Worm (Caenorhabditis elegans) whole organism, L3 larva: ENCODE data around the gene mrpl-53.

ENCODE experiments used
- R02D3.7 ChIP-seq: fragments of 150-350 bp; optimal IDR thresholded peaks from 2 replicates; lab custom pipeline; 2014; ENCODE audit warnings: missing biosample characterization, missing genetic modification characterization
- aly-2 ChIP-seq: fragments of 150-350 bp; optimal IDR thresholded peaks from 2 replicates; lab custom pipeline; 2014; ENCODE audit warnings: missing biosample characterization, missing genetic modification characterization
- ama-1 ChIP-seq: fragments of 150-350 bp; optimal IDR thresholded peaks from 2 replicates; lab custom pipeline; 2018
- ceh-16 ChIP-seq: sonication (generic microtip); optimal IDR thresholded peaks from 2 replicates; lab custom pipeline; 2017; ENCODE audit warnings: missing biosample characterization, missing genetic modification characterization
- ceh-28 ChIP-seq: fragments of 150-350 bp; optimal IDR thresholded peaks from 2 replicates; lab custom pipeline; 2014; ENCODE audit warnings: missing biosample characterization, missing genetic modification reagents, missing genetic modification characterization
- ceh-82 ChIP-seq: fragments of 150-350 bp; optimal IDR thresholded peaks from 2 replicates; lab custom pipeline; 2014; ENCODE audit warnings: missing biosample characterization, missing genetic modification characterization
- ceh-9 ChIP-seq: sonication (generic microtip); optimal IDR thresholded peaks from 2 replicates; lab custom pipeline; 2018; ENCODE audit warnings: missing biosample characterization, missing genetic modification characterization
- egl-27 ChIP-seq: sonication (generic microtip); optimal IDR thresholded peaks from 4 replicates; lab custom pipeline; 2017; ENCODE audit warnings: missing biosample characterization, missing genetic modification reagents, missing genetic modification characterization
- egl-5 ChIP-seq: fragments of 150-350 bp; optimal IDR thresholded peaks from 2 replicates; lab custom pipeline; 2017; ENCODE audit warnings: missing biosample characterization, missing genetic modification reagents, missing genetic modification characterization, inconsistent platforms
- elt-1 ChIP-seq: fragments of 150-350 bp; optimal IDR thresholded peaks from 2 replicates; lab custom pipeline; 2014; ENCODE audit warnings: missing biosample characterization, missing genetic modification characterization
- elt-2 ChIP-seq: sonication (generic microtip); optimal IDR thresholded peaks from 2 replicates; lab custom pipeline; 2016; ENCODE audit warnings: missing genetic modification reagents, mild to moderate bottlenecking, missing genetic modification characterization, missing compliant biosample characterization
- elt-3 ChIP-seq, 3 experiments: fragments of 150-350 bp in 1 of 3; sonication (generic microtip) in 2 of 3; optimal IDR thresholded peaks; 2 replicates in 2 of 3; 4 replicates in 1 of 3; lab custom pipeline; 2014 to 2017; ENCODE audit warnings: missing biosample characterization in 3 of 3, missing genetic modification characterization in 3 of 3
- eor-1 ChIP-seq, 2 experiments: fragments of 150-350 bp; optimal IDR thresholded peaks; 2 replicates each; lab custom pipeline; 2014 to 2018; ENCODE audit warnings: missing biosample characterization in 2 of 2, missing genetic modification characterization in 2 of 2
- fkh-10 ChIP-seq: sonication (generic microtip); optimal IDR thresholded peaks from 2 replicates; lab custom pipeline; 2017; ENCODE audit warnings: missing biosample characterization, missing genetic modification reagents, missing genetic modification characterization
- fkh-2 ChIP-seq: fragments of 150-350 bp; optimal IDR thresholded peaks from 2 replicates; lab custom pipeline; 2014; ENCODE audit warnings: missing biosample characterization, missing genetic modification reagents, missing genetic modification characterization
- hmg-11 ChIP-seq: sonication (generic microtip); optimal IDR thresholded peaks from 2 replicates; lab custom pipeline; 2016; ENCODE audit warnings: missing genetic modification characterization, missing compliant biosample characterization
- jun-1 ChIP-seq: fragments of 150-350 bp; optimal IDR thresholded peaks from 2 replicates; lab custom pipeline; 2014; ENCODE audit warnings: missing biosample characterization, missing genetic modification reagents, missing genetic modification characterization
- lin-15B ChIP-seq: fragments of 150-350 bp; optimal IDR thresholded peaks from 2 replicates; lab custom pipeline; 2014; ENCODE audit warnings: missing biosample characterization, missing genetic modification characterization
- lin-39 ChIP-seq: fragments of 150-350 bp; optimal IDR thresholded peaks from 2 replicates; lab custom pipeline; 2018; ENCODE audit warnings: missing biosample characterization, missing genetic modification reagents, missing genetic modification characterization
- lsy-12 ChIP-seq: sonication (generic microtip); optimal IDR thresholded peaks from 2 replicates; lab custom pipeline; 2016; ENCODE audit warnings: mild to moderate bottlenecking, missing genetic modification characterization, missing compliant biosample characterization
- mdl-1 ChIP-seq: fragments of 150-350 bp; optimal IDR thresholded peaks from 2 replicates; lab custom pipeline; 2014; ENCODE audit warnings: missing biosample characterization, missing genetic modification characterization
- mml-1 ChIP-seq: fragments of 150-350 bp; sonication (generic microtip); optimal IDR thresholded peaks from 3 replicates; lab custom pipeline; 2014; ENCODE audit warnings: missing biosample characterization, missing genetic modification characterization
- nfya-1 ChIP-seq: sonication (generic microtip); optimal IDR thresholded peaks from 2 replicates; lab custom pipeline; 2017; ENCODE audit warnings: missing genetic modification characterization, mild to moderate bottlenecking, missing compliant biosample characterization, antibody characterized with exemption, moderate library complexity; ENCODE audit not compliant: insufficient read depth
- nhr-11 ChIP-seq: fragments of 150-350 bp; optimal IDR thresholded peaks from 2 replicates; lab custom pipeline; 2014; ENCODE audit warnings: missing biosample characterization, missing genetic modification characterization
- nhr-12 ChIP-seq: fragments of 150-350 bp; optimal IDR thresholded peaks from 2 replicates; lab custom pipeline; 2014; ENCODE audit warnings: missing biosample characterization, missing genetic modification characterization
- nhr-23 ChIP-seq: fragments of 150-350 bp; optimal IDR thresholded peaks from 2 replicates; lab custom pipeline; 2014; ENCODE audit warnings: missing biosample characterization, missing genetic modification reagents, missing genetic modification characterization
- nhr-237 ChIP-seq: fragments of 150-350 bp; optimal IDR thresholded peaks from 2 replicates; lab custom pipeline; 2014; ENCODE audit warnings: missing biosample characterization, missing genetic modification characterization
- nhr-28 ChIP-seq: fragments of 150-350 bp; optimal IDR thresholded peaks from 2 replicates; lab custom pipeline; 2014; ENCODE audit warnings: missing biosample characterization, missing genetic modification characterization
- nhr-43 ChIP-seq: sonication (generic microtip); optimal IDR thresholded peaks from 2 replicates; lab custom pipeline; 2016; ENCODE audit warnings: mild to moderate bottlenecking, missing genetic modification characterization, missing compliant biosample characterization; ENCODE audit not compliant: poor library complexity, severe bottlenecking
- nhr-67 ChIP-seq: fragments of 150-350 bp; optimal IDR thresholded peaks from 2 replicates; lab custom pipeline; 2014; ENCODE audit warnings: missing biosample characterization, missing genetic modification characterization
- nhr-76 ChIP-seq: fragments of 150-350 bp; sonication (generic microtip); optimal IDR thresholded peaks from 5 replicates; lab custom pipeline; 2014; ENCODE audit warnings: missing biosample characterization, missing genetic modification characterization
- nhr-77 ChIP-seq: fragments of 150-350 bp; optimal IDR thresholded peaks from 2 replicates; lab custom pipeline; 2014; ENCODE audit warnings: missing biosample characterization, missing genetic modification characterization
- pha-4 ChIP-seq: fragments of 150-350 bp; optimal IDR thresholded peaks from 2 replicates; lab custom pipeline; 2014; ENCODE audit warnings: missing biosample characterization, missing genetic modification reagents, missing genetic modification characterization
- pqm-1 ChIP-seq: fragments of 150-350 bp; optimal IDR thresholded peaks from 2 replicates; lab custom pipeline; 2017; ENCODE audit warnings: missing biosample characterization, missing genetic modification characterization, inconsistent platforms
- sea-2 ChIP-seq: fragments of 150-350 bp; sonication (generic microtip); optimal IDR thresholded peaks from 4 replicates; lab custom pipeline; 2014; ENCODE audit warnings: missing biosample characterization, missing genetic modification reagents, missing genetic modification characterization
- skn-1 ChIP-seq: fragments of 150-350 bp; optimal IDR thresholded peaks from 2 replicates; lab custom pipeline; 2014; ENCODE audit warnings: missing biosample characterization, missing genetic modification characterization
- tbx-2 ChIP-seq: sonication (generic microtip); optimal IDR thresholded peaks from 2 replicates; lab custom pipeline; 2016; ENCODE audit warnings: mild to moderate bottlenecking, missing genetic modification characterization, missing compliant biosample characterization
- unc-39 ChIP-seq: sonication (generic microtip); optimal IDR thresholded peaks from 4 replicates; lab custom pipeline; 2017; ENCODE audit warnings: missing biosample characterization, missing genetic modification characterization
- zag-1 ChIP-seq: fragments of 150-350 bp; optimal IDR thresholded peaks from 2 replicates; lab custom pipeline; 2014; ENCODE audit warnings: missing biosample characterization, missing genetic modification characterization
- ztf-11 ChIP-seq: fragments of 150-350 bp; optimal IDR thresholded peaks from 2 replicates; lab custom pipeline; 2014; ENCODE audit warnings: missing biosample characterization, missing genetic modification characterization
- ztf-4 ChIP-seq: fragments of 150-350 bp; optimal IDR thresholded peaks from 2 replicates; lab custom pipeline; 2014; ENCODE audit warnings: missing biosample characterization, missing genetic modification characterization

The mrpl-53 gene

DNA sequence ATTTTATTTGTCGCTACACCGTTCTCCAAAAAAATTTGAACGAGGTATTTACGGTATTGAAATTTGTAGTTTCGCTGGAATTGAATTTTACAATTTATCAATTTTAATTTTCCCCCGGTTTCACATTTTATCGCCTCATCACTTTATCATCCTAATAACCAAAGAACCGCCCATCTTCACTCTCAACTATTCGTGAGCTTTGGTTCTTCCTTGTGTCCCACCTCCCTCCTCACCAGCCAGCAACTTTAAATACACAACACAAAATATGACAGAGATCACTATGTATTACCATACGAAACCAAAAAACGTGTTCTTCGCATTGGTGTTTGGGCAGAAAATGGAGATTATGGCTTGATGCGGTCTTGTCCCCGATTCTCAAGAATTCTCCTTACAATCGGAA is 6.6 kb downstream of the mrpl-53 start:
- no peak for TF ChIP-seq ceh-82
- TF ChIP-seq nhr-43 = no peak
- no peak for TF ChIP-seq zag-1 (tag; lab: Kevin White, UChicago)
- TF ChIP-seq lin-39 (tag; lab: Kevin White, UChicago) = peak; percentile 34
- TF ChIP-seq nhr-28 (tag; lab: Kevin White, UChicago) = no peak
- TF ChIP-seq mdl-1 = no peak
- TF ChIP-seq tbx-2 (tag; lab: Kevin White, UChicago) = no peak
- TF ChIP-seq ceh-28 = no peak
- TF ChIP-seq ceh-9 (tag; lab: Kevin White, UChicago) = no peak
- no peak for TF ChIP-seq nhr-12 (tag; lab: Kevin White, UChicago)
- no peak for TF ChIP-seq fkh-2 (tag; lab: Kevin White, UChicago)
- TF ChIP-seq nhr-77 = no peak
- no peak for TF ChIP-seq nhr-23 (tag; lab: Kevin White, UChicago)
- TF ChIP-seq mml-1 (tag; lab: Kevin White, UChicago) = no peak
- peak; percentile 35 for TF ChIP-seq ama-1 (lab: Kevin White, UChicago)
- peak; percentile 68 for TF ChIP-seq elt-2
- TF ChIP-seq pqm-1 (tag; lab: Kevin White, UChicago) = peak; percentile 87
- TF ChIP-seq hmg-11 (tag; lab: Kevin White, UChicago) = no peak
- peak; percentile 18 for TF ChIP-seq pha-4
- no peak for TF ChIP-seq jun-1 (tag; lab: Kevin White, UChicago)
- TF ChIP-seq nhr-11 (tag; lab: Kevin White, UChicago) = no peak
- TF ChIP-seq ceh-16 (tag; lab: Kevin White, UChicago) = no peak
- TF ChIP-seq R02D3.7 (tag; lab: Kevin White, UChicago) = no peak
- no peak for TF ChIP-seq elt-1
- TF ChIP-seq elt-3 (tag; optimal IDR thresholded peaks at IDR 0.05; lab: Kevin White, UChicago) = no peak
- no peak for TF ChIP-seq egl-27
- no peak for TF ChIP-seq ztf-11 (tag; lab: Kevin White, UChicago)
- TF ChIP-seq unc-39 = no peak
- TF ChIP-seq ztf-4 (tag; lab: Kevin White, UChicago) = no peak
- no peak for TF ChIP-seq eor-1 (tag; optimal IDR thresholded peaks at IDR 0.05; lab: Kevin White, UChicago)
- no peak for TF ChIP-seq skn-1
- TF ChIP-seq sea-2 (GFP tag; lab: Kevin White, UChicago) = no peak
- TF ChIP-seq egl-5 (tag; lab: Kevin White, UChicago) = no peak
- TF ChIP-seq nhr-76 (tag; lab: Kevin White, UChicago) = no peak
- peak; percentile 3 for TF ChIP-seq nfya-1 (tag; lab: Kevin White, UChicago)

DNA sequence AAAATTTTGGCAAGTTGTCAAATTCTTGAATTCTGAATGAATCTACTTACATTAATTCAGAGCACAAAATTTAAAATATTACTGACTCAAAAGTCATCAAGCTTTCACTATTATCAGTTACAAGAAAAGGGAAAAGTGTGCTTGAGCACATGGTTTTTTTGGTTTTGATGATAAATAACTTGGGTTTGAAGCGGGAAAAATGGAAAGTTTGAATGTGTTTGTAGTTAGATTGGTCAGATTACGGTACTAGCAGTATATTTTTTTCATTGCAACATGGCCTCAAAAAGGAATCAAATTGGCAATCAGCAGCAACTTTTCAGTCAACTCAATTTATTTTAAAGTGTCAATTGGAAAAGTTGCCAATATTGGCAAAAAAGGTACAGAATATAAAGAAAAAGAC is 7.3 kb downstream of the mrpl-53 start:
- TF ChIP-seq nhr-237 (no peak), elt-2 (peak; percentile 24), lin-15B (no peak), nhr-23 (tag; lab: Kevin White, UChicago) (no peak), pha-4 (peak; percentile 3), eor-1 (tag; optimal IDR thresholded peaks at IDR 0.05; lab: Kevin White, UChicago) (no peak), pqm-1 (tag; lab: Kevin White, UChicago) (peak; percentile 53), nhr-67 (no peak), nhr-76 (tag; lab: Kevin White, UChicago) (no peak), nhr-12 (tag; lab: Kevin White, UChicago) (no peak), ztf-11 (tag; lab: Kevin White, UChicago) (no peak), skn-1 (peak; percentile 18), zag-1 (tag; lab: Kevin White, UChicago) (no peak), fkh-2 (tag; lab: Kevin White, UChicago) (no peak)

DNA sequence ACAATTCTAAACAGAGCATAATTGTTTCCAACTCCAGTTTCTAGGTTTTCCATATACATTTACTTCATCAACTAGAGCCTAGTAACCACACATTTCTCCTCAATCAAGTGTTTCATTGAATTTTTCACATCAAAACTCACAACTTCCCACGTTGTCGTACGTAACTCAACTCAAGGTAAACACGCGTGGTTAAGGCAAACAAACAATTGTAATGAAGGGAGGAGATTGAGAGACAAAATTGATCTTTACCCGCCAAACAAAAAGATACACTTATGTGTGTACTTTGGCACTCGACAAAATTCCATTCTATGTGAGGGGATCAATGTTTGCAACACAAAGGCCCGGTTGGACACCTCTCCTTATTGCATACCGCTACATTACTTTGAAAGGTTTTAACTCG is 7.9 kb downstream of the mrpl-53 start, which contains the start of gene nhr-19:
Gene nhr-19, minus strand, starts transcription at position 191 of the 400 bp plus-strand sequence.
- no peak for TF ChIP-seq aly-2 (tag; lab: Kevin White, UChicago)
- TF ChIP-seq nhr-12 (tag; lab: Kevin White, UChicago) = no peak
- TF ChIP-seq mdl-1 = peak; percentile 17
- peak; percentile 85 for TF ChIP-seq pha-4

DNA sequence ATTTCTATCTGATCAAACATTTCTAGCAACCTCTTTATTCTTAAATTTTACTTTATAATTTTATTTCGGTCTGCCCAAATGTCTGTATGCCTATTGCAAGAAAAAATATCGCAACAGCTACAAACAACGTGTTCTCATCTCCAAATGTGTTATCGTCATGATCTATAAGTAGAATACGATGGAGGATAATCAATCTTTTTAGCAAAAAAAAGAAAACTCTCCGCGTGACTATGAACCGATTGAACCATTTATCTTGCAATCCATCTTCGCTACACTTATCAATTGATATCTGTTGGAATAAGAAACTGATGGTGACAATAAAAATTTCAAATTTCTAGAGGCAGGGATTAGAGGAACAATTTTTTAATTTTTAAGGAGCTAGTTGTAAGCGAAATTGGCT is 8.5 kb downstream of the mrpl-53 start:
- peak; percentile 93 for TF ChIP-seq elt-1
- TF ChIP-seq pha-4 = no peak
- TF ChIP-seq lsy-12 (tag; lab: Kevin White, UChicago) = no peak
- no peak for TF ChIP-seq aly-2 (tag; lab: Kevin White, UChicago)
- peak; percentile 30 for TF ChIP-seq nhr-23 (tag; lab: Kevin White, UChicago)
- TF ChIP-seq unc-39 = no peak
- no peak for TF ChIP-seq egl-5 (tag; lab: Kevin White, UChicago)
- TF ChIP-seq ztf-4 (tag; lab: Kevin White, UChicago) = no peak
- no peak for TF ChIP-seq lin-39 (tag; lab: Kevin White, UChicago)
- no peak for TF ChIP-seq fkh-10 (GFP tag; lab: Kevin White, UChicago)
- no peak for TF ChIP-seq mml-1 (tag; lab: Kevin White, UChicago)
- TF ChIP-seq, all 47 proteins: peak for 2
